Worm (Caenorhabditis elegans): ENCODE data around the gene C14A6.6.

DNA sequence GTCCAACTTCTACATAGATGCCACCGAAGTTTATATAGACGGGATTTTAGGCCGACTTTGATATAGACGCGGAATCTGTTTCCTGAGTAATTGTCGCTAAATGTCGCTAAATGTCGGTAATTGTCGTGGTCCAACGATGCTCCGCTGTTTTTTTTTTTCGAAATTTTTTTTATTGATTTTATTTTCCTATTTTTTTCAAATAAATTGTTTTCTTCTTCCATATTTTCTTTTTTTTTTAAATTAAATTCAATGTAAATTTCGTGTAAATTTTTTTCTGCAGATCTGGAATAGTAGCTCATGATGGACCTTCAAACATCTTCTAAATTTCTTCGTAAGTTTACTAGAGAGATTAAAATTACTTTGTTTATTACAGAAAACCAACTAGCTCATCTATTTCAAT, 17.8 kb upstream of the C14A6.6 start, which contains the start of gene C31G12.3:
- TF ChIP-seq W03F9.2 (tag; optimal IDR thresholded peaks at IDR 0.05) (no peak), dao-5 (tag; optimal IDR thresholded peaks at IDR 0.05) (no peak)

All from whole organism, L4/young adult.